Worm (Caenorhabditis elegans) whole organism, L1 larva: ENCODE data around the gene ZK154.5.

Experiments used
- aly-2 ChIP-seq: fragments of 150-350 bp; optimal IDR thresholded peaks from 2 replicates; lab custom pipeline; 2014; ENCODE audit warnings: missing biosample characterization, missing genetic modification characterization
- ceh-82 ChIP-seq, 3 experiments: fragments of 150-350 bp in 1 of 3; sonication (generic microtip) in 2 of 3; optimal IDR thresholded peaks; 2 replicates each; lab custom pipeline; 2014 to 2017; ENCODE audit warnings: missing biosample characterization in 3 of 3, missing genetic modification characterization in 3 of 3
- ces-1 ChIP-seq: fragments of 150-350 bp; optimal IDR thresholded peaks from 2 replicates; lab custom pipeline; 2014; ENCODE audit warnings: missing biosample characterization, missing genetic modification reagents, missing genetic modification characterization
- fkh-10 ChIP-seq: sonication (generic microtip); optimal IDR thresholded peaks from 2 replicates; lab custom pipeline; 2017; ENCODE audit warnings: missing biosample characterization, missing genetic modification reagents, missing genetic modification characterization
- isw-1 ChIP-seq: fragments of 200-800 bp; sonication (Bioruptor generic); IDR thresholded peaks from 2 replicates; pipeline ENCODE4 v1.3.6; 2022; ENCODE audit warnings: missing genetic modification characterization, missing compliant biosample characterization
- lin-35 ChIP-seq, 2 experiments: fragments of 150-350 bp; optimal IDR thresholded peaks; 2 replicates each; lab custom pipeline; 2014; ENCODE audit warnings: missing biosample characterization in 2 of 2, missing genetic modification characterization in 2 of 2, missing genetic modification reagents in 2 of 2
- pag-3 ChIP-seq: sonication (generic microtip); optimal IDR thresholded peaks from 2 replicates; lab custom pipeline; 2017; ENCODE audit warnings: missing genetic modification characterization, mild to moderate bottlenecking, missing compliant biosample characterization, antibody characterized with exemption, borderline replicate concordance; ENCODE audit not compliant: insufficient read depth
- pqm-1 ChIP-seq: sonication (generic microtip); optimal IDR thresholded peaks from 3 replicates; lab custom pipeline; 2017; ENCODE audit warnings: missing biosample characterization, missing genetic modification characterization
- rnt-1 ChIP-seq: sonication (generic microtip); optimal IDR thresholded peaks from 2 replicates; lab custom pipeline; 2016; ENCODE audit warnings: mild to moderate bottlenecking, missing genetic modification characterization, moderate library complexity, missing compliant biosample characterization
- snu-23 ChIP-seq: sonication (generic microtip); optimal IDR thresholded peaks from 2 replicates; lab custom pipeline; 2016; ENCODE audit warnings: missing genetic modification characterization, missing compliant biosample characterization
- zip-4 ChIP-seq: fragments of 200-800 bp; sonication (Bioruptor generic); optimal IDR thresholded peaks from 2 replicates; lab custom pipeline; 2018; ENCODE audit warnings: mild to moderate bottlenecking, missing genetic modification characterization, moderate library complexity, missing compliant biosample characterization
- ztf-4 ChIP-seq: fragments of 150-350 bp; optimal IDR thresholded peaks from 2 replicates; lab custom pipeline; 2014; ENCODE audit warnings: missing biosample characterization, missing genetic modification characterization

DNA sequence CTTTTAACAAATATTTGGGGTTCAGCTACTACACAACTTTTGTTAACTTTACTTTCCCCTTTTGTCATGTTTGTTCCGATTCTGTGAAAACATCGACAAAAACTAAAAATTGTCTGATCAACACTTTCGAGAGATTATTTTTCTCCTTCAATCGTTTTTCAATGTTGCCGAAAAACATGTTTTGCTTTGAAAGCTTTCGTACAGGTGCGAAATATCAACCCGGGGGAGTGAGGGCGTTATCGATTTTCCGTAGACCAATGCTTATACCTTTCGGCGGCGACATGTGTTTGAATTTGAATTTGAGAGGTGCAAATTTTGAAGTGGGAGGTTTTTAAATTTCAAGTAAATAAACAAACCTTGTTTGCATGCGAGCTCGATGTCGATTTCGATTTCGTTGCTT, 20.7 kb upstream of the ZK154.5 start:
- no peak for TF ChIP-seq isw-1 (GFP tag; lab: Robert Waterston, UW)
- no peak for TF ChIP-seq fkh-10
- no peak for TF ChIP-seq ceh-82 (tag; optimal IDR thresholded peaks at IDR 0.05; lab: Kevin White, UChicago)
- TF ChIP-seq rnt-1 (tag; lab: Kevin White, UChicago), result no peak
- TF ChIP-seq zip-4, result no peak
- TF ChIP-seq ztf-4 (tag; lab: Kevin White, UChicago), result no peak
- no peak for TF ChIP-seq snu-23 (GFP tag; lab: Kevin White, UChicago)
- no peak for TF ChIP-seq pag-3 (tag; lab: Kevin White, UChicago)
- TF ChIP-seq ces-1 (GFP tag; lab: Kevin White, UChicago), result no peak
- TF ChIP-seq pqm-1 (tag; lab: Kevin White, UChicago), result no peak
- TF ChIP-seq lin-35 (GFP tag; optimal IDR thresholded peaks at IDR 0.05; lab: Kevin White, UChicago), result no peak
- no peak for TF ChIP-seq aly-2 (tag; lab: Kevin White, UChicago)
